Worm (Caenorhabditis elegans): ENCODE data around the gene Y45G12C.10.

DNA sequence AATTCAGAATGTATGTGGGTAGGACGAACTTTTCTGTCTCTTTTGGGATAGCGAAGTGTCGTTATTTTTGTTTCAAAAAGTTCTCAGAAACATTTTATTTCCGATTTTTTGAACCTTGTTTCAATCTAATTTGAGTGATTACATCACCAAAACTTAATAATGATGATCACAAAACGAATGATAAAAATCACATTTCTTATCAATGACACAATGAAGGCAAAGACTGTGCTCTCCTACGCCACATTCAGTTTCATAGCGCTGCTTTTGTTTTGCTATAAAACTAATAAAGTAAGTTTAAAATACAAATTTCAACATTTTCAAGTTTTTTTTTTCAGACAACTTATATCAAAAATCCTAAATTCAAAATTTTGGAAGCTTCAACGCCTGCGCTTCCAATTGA, 29.3 kb upstream of the Y45G12C.10 start, which contains the start of gene Y45G12C.1:
- no peak for TF ChIP-seq ama-1 (optimal IDR thresholded peaks at IDR 0.05)
- no peak for TF ChIP-seq ama-1 (GFP tag; optimal IDR thresholded peaks at IDR 0.05)
- TF ChIP-seq nfya-1 (tag; optimal IDR thresholded peaks at IDR 0.05; ENCODE audit: borderline replicate concordance, insufficient read depth), result no peak
- no peak for TF ChIP-seq rec-8 (tag; optimal IDR thresholded peaks at IDR 0.05)
- no peak for TF ChIP-seq madf-10 (tag; optimal IDR thresholded peaks at IDR 0.05)
- no peak for TF ChIP-seq mel-28 (tag; optimal IDR thresholded peaks at IDR 0.05; ENCODE audit: borderline replicate concordance)
- TF ChIP-seq nfyb-1 (GFP tag; IDR thresholded peaks at IDR 0.05), result no peak
- TF ChIP-seq aptf-3 (GFP tag; IDR thresholded peaks at IDR 0.05), result no peak
- no peak for TF ChIP-seq Y53F4B.3 (GFP tag; IDR thresholded peaks at IDR 0.05)
- no peak for TF ChIP-seq unc-62 (GFP tag; optimal IDR thresholded peaks at IDR 0.05)
- TF ChIP-seq die-1 (tag; optimal IDR thresholded peaks at IDR 0.05), result no peak

Data from whole organism, young adult.